Fruit fly (Drosophila melanogaster) whole organism, adult: ENCODE data around the gene CG5262.
A peak's percentile ranks its signal among the peaks of the same experiment; 100 is the strongest.

Source experiments
- CG7045 ChIP-seq: fragments of 200-800 bp; sonication (Bioruptor generic); optimal IDR thresholded peaks from 2 replicates; lab custom pipeline; 2017; ENCODE audit warnings: missing biosample characterization, mild to moderate bottlenecking, missing genetic modification characterization
- ovo ChIP-seq: fragments of 200-800 bp; sonication (Bioruptor generic); optimal IDR thresholded peaks from 2 replicates; lab custom pipeline; 2016; ENCODE audit warnings: missing biosample characterization, missing genetic modification characterization
- toe ChIP-seq: fragments of 200-800 bp; sonication (Bioruptor generic); optimal IDR thresholded peaks from 2 replicates; lab custom pipeline; 2016; ENCODE audit warnings: missing biosample characterization, missing genetic modification characterization

DNA sequence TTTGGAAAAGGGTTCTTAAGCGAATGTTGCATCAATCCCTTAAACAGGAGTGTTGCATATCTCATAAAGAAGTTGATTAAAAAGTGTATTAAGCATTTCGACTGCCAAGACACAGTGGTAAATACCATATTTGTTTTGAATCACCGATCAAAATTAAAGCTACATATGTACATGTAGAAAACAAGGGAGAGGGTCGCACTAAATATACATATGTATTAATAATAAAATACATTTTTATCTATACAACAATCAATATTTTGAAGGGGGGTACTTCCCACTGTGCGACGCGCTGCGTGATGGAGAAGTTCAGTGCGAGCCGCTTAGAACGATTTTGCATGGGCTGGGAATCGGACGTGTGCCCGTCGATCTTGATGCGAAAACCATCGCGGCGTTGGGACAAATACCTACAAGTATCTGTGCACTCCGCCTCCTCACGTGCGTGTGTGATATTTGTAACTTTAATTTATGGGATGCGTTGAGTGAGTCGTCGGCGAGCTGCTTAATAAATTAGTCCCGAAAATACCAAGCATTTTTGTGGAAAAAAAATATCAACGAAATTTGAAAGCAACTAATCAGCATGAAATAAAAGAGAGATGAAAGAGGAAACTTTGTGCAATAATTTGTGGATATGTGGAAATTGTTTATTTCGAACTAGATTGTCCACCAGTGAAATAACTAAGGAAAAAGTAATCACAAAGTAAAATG is 14.7 kb upstream of the CG5262 start:
- TF ChIP-seq ovo (GFP tag; lab: Kevin White, UChicago) (no peak), CG7045 (GFP tag; lab: Kevin White, UChicago) (peak; percentile 76), toe (peak; percentile 8)
